Worm (Caenorhabditis elegans): ENCODE data around the gene K07E3.1.

DNA sequence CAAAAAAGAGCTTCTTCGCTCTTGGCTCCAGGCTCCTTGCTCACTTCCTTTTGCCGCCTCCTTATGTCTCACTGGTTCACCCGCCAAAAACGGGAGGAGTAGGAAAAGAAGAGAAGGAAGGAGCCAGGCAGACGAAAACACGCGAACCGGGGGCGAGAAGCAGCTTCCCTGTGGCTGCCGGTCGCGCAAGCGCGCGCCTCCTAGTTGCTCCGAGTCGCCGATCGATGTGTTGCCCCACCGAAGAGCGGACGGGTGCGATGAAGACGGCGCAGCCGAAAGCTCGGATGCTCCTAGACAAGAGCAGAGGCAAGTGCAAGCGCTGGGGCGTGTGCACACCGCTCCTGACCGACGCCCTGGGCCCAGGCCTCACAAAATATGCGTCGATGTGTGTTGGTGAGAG is 53.3 kb downstream of the K07E3.1 start:
- no peak for TF ChIP-seq blmp-1 (tag; optimal IDR thresholded peaks at IDR 0.05)
- TF ChIP-seq elt-1 (tag; optimal IDR thresholded peaks at IDR 0.05; ENCODE audit: borderline replicate concordance, insufficient read depth): no peak
- TF ChIP-seq ceh-83 (GFP tag; optimal IDR thresholded peaks at IDR 0.05): no peak
- no peak for TF ChIP-seq lin-13 (tag; optimal IDR thresholded peaks at IDR 0.05)
- TF ChIP-seq unc-62 (GFP tag; optimal IDR thresholded peaks at IDR 0.05): no peak
- no peak for TF ChIP-seq nhr-237 (tag; optimal IDR thresholded peaks at IDR 0.05)
- no peak for TF ChIP-seq bed-3 (GFP tag; optimal IDR thresholded peaks at IDR 0.05)
- no peak for TF ChIP-seq pha-4 (tag; optimal IDR thresholded peaks at IDR 0.05)
- peak; percentile 63 for TF ChIP-seq sptf-1 (tag; optimal IDR thresholded peaks at IDR 0.05)
- no peak for TF ChIP-seq lin-32 (GFP tag; optimal IDR thresholded peaks at IDR 0.05)

Measured in whole organism, mixed stage, embryonic.